Fruit fly (Drosophila melanogaster) whole organism: Measurements from ENCODE around the gene Crg-1.

Experiments used
- CG8478 ChIP-seq: fragments of >200 bp; optimal IDR thresholded peaks from 2 replicates; lab custom pipeline; 2018; ENCODE audit warnings: inconsistent platforms
- Dll ChIP-seq: fragments of >200 bp; optimal IDR thresholded peaks from 2 replicates; lab custom pipeline; 2017
- EcR ChIP-seq, 2 experiments: fragments of >200 bp; optimal IDR thresholded peaks; 2 replicates each; lab custom pipeline; 2017; ENCODE audit warnings: missing biosample characterization in 2 of 2, missing genetic modification characterization in 2 of 2, missing genetic modification reagents in 2 of 2
- pan ChIP-seq: fragments of >200 bp; optimal IDR thresholded peaks from 2 replicates; lab custom pipeline; 2017
- psq ChIP-seq: fragments of >200 bp; optimal IDR thresholded peaks from 2 replicates; lab custom pipeline; 2017
- usp ChIP-seq: fragments of >200 bp; optimal IDR thresholded peaks from 2 replicates; lab custom pipeline; 2017; ENCODE audit warnings: missing biosample characterization, missing genetic modification characterization, mixed read lengths

The Crg-1 gene

dm6 chrX:3845340-3846161 is 52.5 kb downstream of the Crg-1 start:
- TF ChIP-seq Dll (lab: Kevin White, UChicago) (no peak), CG8478 (lab: Kevin White, UChicago) (no peak)

DNA sequence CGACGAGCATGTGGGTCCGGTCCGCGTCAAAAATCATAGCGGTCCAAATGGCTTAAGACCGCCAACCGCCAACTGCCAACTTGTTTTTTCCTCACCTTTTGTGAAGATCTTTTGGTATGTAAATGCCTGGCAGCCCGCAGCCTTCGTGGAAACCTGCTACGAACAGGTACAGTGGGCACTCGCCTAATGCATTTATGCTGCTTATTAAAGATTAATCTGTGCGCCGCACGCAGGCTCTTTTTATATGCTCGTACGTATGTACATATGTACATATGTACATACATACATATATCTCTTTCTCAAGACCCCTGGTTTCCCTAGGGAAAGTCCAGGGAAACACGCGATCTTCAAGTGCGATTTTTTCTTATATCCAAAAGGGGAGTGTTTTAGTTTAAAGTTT is 53.4 kb downstream of the Crg-1 start:
- no peak for TF ChIP-seq Dll (lab: Kevin White, UChicago)
- no peak for TF ChIP-seq psq (lab: Kevin White, UChicago)
- no peak for TF ChIP-seq usp (GFP tag; lab: Kevin White, UChicago)
- no peak for TF ChIP-seq pan (lab: Kevin White, UChicago)
- TF ChIP-seq CG8478 (lab: Kevin White, UChicago), result no peak
- TF ChIP-seq EcR (GFP tag; optimal IDR thresholded peaks at IDR 0.05; lab: Kevin White, UChicago), result no peak
